Worm (Caenorhabditis elegans): ENCODE measurements around the gene best-24.
A peak's percentile ranks its signal among the peaks of the same experiment; 100 is the strongest.

best-24 gene

DNA sequence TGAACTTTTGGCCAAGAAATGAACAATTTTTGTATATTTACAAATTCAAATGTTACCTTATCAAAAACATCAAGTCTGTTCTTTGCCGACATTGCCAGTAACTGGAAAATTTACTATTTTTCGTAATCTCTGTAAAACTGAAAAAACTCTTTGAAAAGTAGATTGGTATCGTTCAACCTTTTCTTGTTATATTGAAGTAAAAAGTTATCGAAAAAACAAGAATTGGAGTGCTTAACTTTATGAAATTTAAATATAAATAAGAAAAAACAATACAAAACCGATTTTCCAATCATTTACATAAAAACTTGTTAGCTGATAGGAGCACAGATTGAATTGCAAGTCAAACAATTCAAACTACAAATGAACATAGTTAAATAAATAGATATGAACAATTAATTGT is 16.0 kb upstream of the best-24 start, which contains the start of gene ZK688.11:
TSS of gene ZK688.11 (minus strand) at position 101 of the 400 bp plus-strand sequence.
- TF ChIP-seq pax-1 (tag; optimal IDR thresholded peaks at IDR 0.05) (no peak), hlh-15 (tag; optimal IDR thresholded peaks at IDR 0.05) (no peak), syd-9 (tag; optimal IDR thresholded peaks at IDR 0.05) (no peak), unc-86 (tag; optimal IDR thresholded peaks at IDR 0.05) (no peak), nfya-1 (tag; optimal IDR thresholded peaks at IDR 0.05) (no peak), ets-4 (tag; optimal IDR thresholded peaks at IDR 0.05) (no peak), T23F11.4 (GFP tag; optimal IDR thresholded peaks at IDR 0.05) (no peak), F13H6.1 (tag; optimal IDR thresholded peaks at IDR 0.05) (no peak), fax-1 (tag; optimal IDR thresholded peaks at IDR 0.05) (no peak), hlh-30 (tag; optimal IDR thresholded peaks at IDR 0.05; ENCODE audit: insufficient read depth) (no peak), eyg-1 (tag; optimal IDR thresholded peaks at IDR 0.05) (no peak), nhr-232 (tag; optimal IDR thresholded peaks at IDR 0.05) (no peak), lin-11 (tag; optimal IDR thresholded peaks at IDR 0.05) (no peak), lim-6 (tag; optimal IDR thresholded peaks at IDR 0.05) (no peak)

ce11 chrIII:7889036-7889435 is 11.8 kb upstream of the best-24 start:
- no peak for TF ChIP-seq unc-3 (GFP tag; conservative IDR thresholded peaks at IDR 0.05)
- no peak for TF ChIP-seq unc-3 (tag; optimal IDR thresholded peaks at IDR 0.05)
- TF ChIP-seq dve-1 (tag; optimal IDR thresholded peaks at IDR 0.05): no peak
- TF ChIP-seq zip-5 (tag; optimal IDR thresholded peaks at IDR 0.05): no peak
- TF ChIP-seq pha-4 (tag; optimal IDR thresholded peaks at IDR 0.05): no peak
- no peak for TF ChIP-seq sox-4 (tag; optimal IDR thresholded peaks at IDR 0.05)
- TF ChIP-seq ceh-18 (tag; optimal IDR thresholded peaks at IDR 0.05): no peak
- no peak for TF ChIP-seq ref-2 (tag; optimal IDR thresholded peaks at IDR 0.05)
- TF ChIP-seq odd-2 (tag; optimal IDR thresholded peaks at IDR 0.05): no peak
- TF ChIP-seq tbx-7 (tag; optimal IDR thresholded peaks at IDR 0.05): no peak
- no peak for TF ChIP-seq unc-86 (tag; optimal IDR thresholded peaks at IDR 0.05)
- TF ChIP-seq gmeb-2 (tag; optimal IDR thresholded peaks at IDR 0.05): no peak
- no peak for TF ChIP-seq unc-42 (tag; optimal IDR thresholded peaks at IDR 0.05)
- TF ChIP-seq ceh-31 (tag; optimal IDR thresholded peaks at IDR 0.05): no peak
- TF ChIP-seq fkh-6 (tag; optimal IDR thresholded peaks at IDR 0.05): no peak
- TF ChIP-seq sox-2 (GFP tag; IDR thresholded peaks at IDR 0.05): no peak
- no peak for TF ChIP-seq Y22D7AL.16 (tag; optimal IDR thresholded peaks at IDR 0.05)
- TF ChIP-seq pax-1 (tag; optimal IDR thresholded peaks at IDR 0.05): no peak
- no peak for TF ChIP-seq ceh-48 (tag; optimal IDR thresholded peaks at IDR 0.05)
- no peak for TF ChIP-seq hlh-30 (tag; optimal IDR thresholded peaks at IDR 0.05; ENCODE audit: insufficient read depth)
- no peak for TF ChIP-seq tbx-2 (tag; optimal IDR thresholded peaks at IDR 0.05)

ce11 chrIII:7891573-7892306 is 9.1 kb upstream of the best-24 start, which contains the start of the genes ZK688.5 and fahd-1:
TSS of gene ZK688.5 (minus strand) at chrIII:7891623.
TSS of gene fahd-1 (plus strand) at chrIII:7892256.
- TF ChIP-seq sox-4 (tag; optimal IDR thresholded peaks at IDR 0.05): no peak
- no peak for TF ChIP-seq pag-3 (tag; optimal IDR thresholded peaks at IDR 0.05; ENCODE audit: borderline replicate concordance)
- no peak for TF ChIP-seq T23F11.4 (GFP tag; optimal IDR thresholded peaks at IDR 0.05)
- no peak for TF ChIP-seq pax-1 (tag; optimal IDR thresholded peaks at IDR 0.05)
- TF ChIP-seq ceh-34 (tag; optimal IDR thresholded peaks at IDR 0.05): peak; percentile 80
- no peak for TF ChIP-seq sdc-2 (tag; optimal IDR thresholded peaks at IDR 0.05)
- no peak for TF ChIP-seq pha-2 (tag; optimal IDR thresholded peaks at IDR 0.05)
- no peak for TF ChIP-seq hlh-6 (tag; optimal IDR thresholded peaks at IDR 0.05)
- TF ChIP-seq gmeb-2 (tag; optimal IDR thresholded peaks at IDR 0.05): no peak
- no peak for TF ChIP-seq hlh-8 (tag; optimal IDR thresholded peaks at IDR 0.05)
- TF ChIP-seq unc-3 (GFP tag; conservative IDR thresholded peaks at IDR 0.05): no peak
- no peak for TF ChIP-seq unc-3 (tag; optimal IDR thresholded peaks at IDR 0.05)
- no peak for TF ChIP-seq ceh-9 (tag; optimal IDR thresholded peaks at IDR 0.05)
- TF ChIP-seq C38D4.7 (GFP tag; optimal IDR thresholded peaks at IDR 0.05): no peak
- no peak for TF ChIP-seq hlh-13 (GFP tag; optimal IDR thresholded peaks at IDR 0.05)
- TF ChIP-seq ceh-19 (GFP tag; optimal IDR thresholded peaks at IDR 0.05): no peak
- TF ChIP-seq rnt-1 (tag; optimal IDR thresholded peaks at IDR 0.05): peak; percentile 61
- no peak for TF ChIP-seq ceh-24 (tag; optimal IDR thresholded peaks at IDR 0.05)
- TF ChIP-seq ceh-31 (tag; optimal IDR thresholded peaks at IDR 0.05): peak; percentile 78
- no peak for TF ChIP-seq odd-2 (tag; optimal IDR thresholded peaks at IDR 0.05)
- no peak for TF ChIP-seq nhr-11 (tag; optimal IDR thresholded peaks at IDR 0.05)
- peak; percentile 65 for TF ChIP-seq elt-2 (tag; optimal IDR thresholded peaks at IDR 0.05)
- TF ChIP-seq syd-9 (tag; optimal IDR thresholded peaks at IDR 0.05): peak; percentile 16
- TF ChIP-seq lin-11 (tag; optimal IDR thresholded peaks at IDR 0.05): no peak
- TF ChIP-seq unc-42 (tag; optimal IDR thresholded peaks at IDR 0.05): no peak
- no peak for TF ChIP-seq ceh-30 (tag; optimal IDR thresholded peaks at IDR 0.05)
- peak; percentile 63 for TF ChIP-seq tbx-2 (tag; optimal IDR thresholded peaks at IDR 0.05)
- no peak for TF ChIP-seq C08G9.2 (tag; optimal IDR thresholded peaks at IDR 0.05)
